Fruit fly (Drosophila melanogaster): ENCODE results near the gene pasha.

Gene pasha

DNA sequence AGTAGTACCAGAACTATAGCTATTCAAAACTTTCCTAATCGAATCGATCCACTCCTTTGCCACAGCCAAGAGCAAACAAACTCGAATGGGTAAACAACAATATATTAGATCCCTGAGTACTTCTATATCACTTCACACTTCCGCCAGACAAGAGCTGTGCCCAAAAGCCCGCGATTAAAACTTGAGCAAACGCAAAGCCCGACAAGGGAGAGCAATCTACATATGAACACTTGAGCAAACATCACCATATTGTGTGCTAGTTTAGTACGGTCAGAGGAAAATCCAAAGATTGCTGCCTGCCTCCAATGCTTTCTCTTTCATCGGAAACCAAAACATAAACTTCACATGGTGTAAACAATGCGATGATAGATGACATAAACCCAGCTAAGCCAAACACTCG, 14.1 kb upstream of the pasha start (continued):
- TF ChIP-seq ase (GFP tag; IDR thresholded peaks at IDR 0.05) = no peak
- TF ChIP-seq sug (tag; optimal IDR thresholded peaks at IDR 0.05) = no peak
- TF ChIP-seq HLHmδ (GFP tag; optimal IDR thresholded peaks at IDR 0.05) = no peak
- peak; percentile 86 for TF ChIP-seq Med (GFP tag)
- TF ChIP-seq Xrp1 (GFP tag; IDR thresholded peaks at IDR 0.05) = 0 out of 2 replicates have a peak, but pooled peaks have one; percentile 6
- TF ChIP-seq Bteb2 (GFP tag; optimal IDR thresholded peaks at IDR 0.05) = peak; percentile 30
- TF ChIP-seq CG18476 (GFP tag; optimal IDR thresholded peaks at IDR 0.05) = no peak
- peak; percentile 38 for TF ChIP-seq org-1 (GFP tag; optimal IDR thresholded peaks at IDR 0.05)
- TF ChIP-seq CG10543 (GFP tag; optimal IDR thresholded peaks at IDR 0.05) = peak; percentile 59
- no peak for TF ChIP-seq dysf (GFP tag; IDR thresholded peaks at IDR 0.05)
- TF ChIP-seq bcd (GFP tag; optimal IDR thresholded peaks at IDR 0.05) = no peak
- TF ChIP-seq CG34376 (GFP tag; optimal IDR thresholded peaks at IDR 0.05) = peak; percentile 9
- TF ChIP-seq CG7786 (GFP tag; optimal IDR thresholded peaks at IDR 0.05) = no peak
- TF ChIP-seq CG2875 (GFP tag; optimal IDR thresholded peaks at IDR 0.05) = peak; percentile 21
- peak; percentile 2 for TF ChIP-seq kay (GFP tag; optimal IDR thresholded peaks at IDR 0.05)
- TF ChIP-seq Blimp-1 (GFP tag; optimal IDR thresholded peaks at IDR 0.05) = peak; percentile 82
- no peak for TF ChIP-seq Ets65A (GFP tag)
- TF ChIP-seq Fer1 (GFP tag; optimal IDR thresholded peaks at IDR 0.05) = peak; percentile 49
- TF ChIP-seq CG12942 (GFP tag; optimal IDR thresholded peaks at IDR 0.05) = no peak
- peak; percentile 35 for TF ChIP-seq CG2678 (tag; optimal IDR thresholded peaks at IDR 0.05)
- TF ChIP-seq caup (GFP tag; optimal IDR thresholded peaks at IDR 0.05; ENCODE audit: severe bottlenecking) = no peak
- TF ChIP-seq CG1792 (GFP tag; optimal IDR thresholded peaks at IDR 0.05) = peak; percentile 57
- TF ChIP-seq Fer3 (tag; optimal IDR thresholded peaks at IDR 0.05) = no peak
- peak; percentile 86 for TF ChIP-seq twi (tag; optimal IDR thresholded peaks at IDR 0.05)
- peak; percentile 33 for TF ChIP-seq Side (GFP tag; optimal IDR thresholded peaks at IDR 0.05)
- TF ChIP-seq fd64A (GFP tag; optimal IDR thresholded peaks at IDR 0.05) = peak; percentile 57
- peak; percentile 52 for TF ChIP-seq PHDP (tag; optimal IDR thresholded peaks at IDR 0.05)
- no peak for TF ChIP-seq Dfd (GFP tag; optimal IDR thresholded peaks at IDR 0.05)
- no peak for TF ChIP-seq salm (tag; optimal IDR thresholded peaks at IDR 0.05)
- no peak for TF ChIP-seq CG6683 (GFP tag; optimal IDR thresholded peaks at IDR 0.05)
- TF ChIP-seq CG13424 (tag; optimal IDR thresholded peaks at IDR 0.05) = peak; percentile 8
- no peak for TF ChIP-seq Bgb (GFP tag; IDR thresholded peaks at IDR 0.05; ENCODE audit: partially characterized antibody)
- TF ChIP-seq sens (GFP tag) = peak; percentile 49

DNA sequence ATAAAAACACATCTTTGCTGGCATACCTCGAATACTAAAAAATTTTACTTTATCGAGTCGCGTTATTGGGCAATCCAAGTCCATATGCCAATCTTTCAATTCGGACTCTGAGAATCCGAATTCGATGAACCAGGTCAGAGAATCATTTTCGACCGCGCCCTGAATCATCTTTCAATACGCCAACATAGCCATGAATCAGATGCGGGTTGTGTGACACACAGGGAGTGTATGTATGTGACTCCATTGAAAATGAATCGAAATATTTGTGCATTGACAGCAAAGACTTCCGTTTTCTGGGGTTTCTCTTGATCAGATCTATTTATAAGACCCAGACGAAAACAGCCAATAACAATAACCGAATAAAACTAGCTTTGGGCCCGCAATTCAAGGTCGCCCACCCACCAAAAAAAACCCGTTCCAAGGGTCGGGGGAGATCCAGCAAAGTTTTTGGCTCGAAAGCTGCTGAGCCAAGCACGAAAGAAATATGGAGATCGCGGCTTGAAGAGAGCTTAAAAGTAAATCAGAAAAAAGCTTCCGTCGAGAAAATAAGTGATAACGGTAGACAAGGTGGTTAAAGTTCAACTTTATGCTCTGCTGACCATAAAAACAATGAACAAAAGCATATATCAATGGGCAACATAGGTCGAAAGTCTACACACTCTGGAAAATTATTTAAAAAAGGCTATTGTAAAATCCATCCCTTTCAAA, 13.2 kb upstream of the pasha start:
- TF ChIP-seq bab2 (GFP tag; optimal IDR thresholded peaks at IDR 0.05) (no peak), abd-A (tag; optimal IDR thresholded peaks at IDR 0.05) (no peak), ftz-f1 (GFP tag; optimal IDR thresholded peaks at IDR 0.05) (peak; percentile 72), Ada2b (GFP tag; IDR thresholded peaks at IDR 0.05) (no peak), Antp (GFP tag; optimal IDR thresholded peaks at IDR 0.05) (no peak), grau (tag; optimal IDR thresholded peaks at IDR 0.05) (no peak), CG14014 (GFP tag; IDR thresholded peaks at IDR 0.05) (no peak), GATAe (GFP tag; conservative IDR thresholded peaks at IDR 0.05) (no peak), Hr78 (GFP tag; optimal IDR thresholded peaks at IDR 0.05) (peak in 1 of 2 experiments; percentile 95), Bgb (GFP tag; IDR thresholded peaks at IDR 0.05; ENCODE audit: partially characterized antibody) (0 out of 2 replicates have a peak, but pooled peaks have one; percentile 10), CG8924 (tag; optimal IDR thresholded peaks at IDR 0.05) (no peak), her (GFP tag; optimal IDR thresholded peaks at IDR 0.05) (no peak), salm (tag; optimal IDR thresholded peaks at IDR 0.05) (no peak), Jarid2 (GFP tag; optimal IDR thresholded peaks at IDR 0.05) (no peak), yki (optimal IDR thresholded peaks at IDR 0.05) (no peak), CkIIα-i1 (GFP tag; IDR thresholded peaks at IDR 0.05) (no peak), eve (GFP tag; optimal IDR thresholded peaks at IDR 0.05) (no peak), Eip74EF (GFP tag; optimal IDR thresholded peaks at IDR 0.05) (peak in 1 of 2 experiments; percentile 83), CG4730 (GFP tag; IDR thresholded peaks at IDR 0.05) (no peak), CG18476 (GFP tag; optimal IDR thresholded peaks at IDR 0.05) (no peak), MBD-R2 (GFP tag; IDR thresholded peaks at IDR 0.05) (no peak)

Data from whole organism, embryonic.